Worm (Caenorhabditis elegans) whole organism, mixed stage, embryonic: Measurements from ENCODE around the gene catp-4.

Experiments
- blmp-1 ChIP-seq: fragments of 150-350 bp; optimal IDR thresholded peaks from 2 replicates; lab custom pipeline; 2014; ENCODE audit warnings: missing biosample characterization, missing genetic modification characterization
- ceh-43 ChIP-seq: fragments of 200-800 bp; sonication (Bioruptor generic); optimal IDR thresholded peaks from 2 replicates; lab custom pipeline; 2018; ENCODE audit warnings: mild to moderate bottlenecking, missing genetic modification characterization, moderate library complexity, missing compliant biosample characterization
- ham-2 ChIP-seq: fragments of 200-800 bp; sonication (Bioruptor generic); optimal IDR thresholded peaks from 2 replicates; lab custom pipeline; 2018; ENCODE audit warnings: mild to moderate bottlenecking, missing genetic modification characterization, missing compliant biosample characterization
- lsy-2 ChIP-seq: fragments of 150-350 bp; optimal IDR thresholded peaks from 2 replicates; lab custom pipeline; 2014; ENCODE audit warnings: missing biosample characterization, missing genetic modification characterization
- mep-1 ChIP-seq: fragments of 150-350 bp; optimal IDR thresholded peaks from 2 replicates; lab custom pipeline; 2017; ENCODE audit warnings: missing biosample characterization, missing genetic modification reagents, missing genetic modification characterization, inconsistent platforms
- mls-2 ChIP-seq: sonication (generic microtip); optimal IDR thresholded peaks from 2 replicates; lab custom pipeline; 2016; ENCODE audit warnings: mild to moderate bottlenecking, missing genetic modification characterization, moderate library complexity, missing compliant biosample characterization
- sem-2 ChIP-seq: fragments of 200-800 bp; sonication (Bioruptor generic); optimal IDR thresholded peaks from 2 replicates; lab custom pipeline; 2018; ENCODE audit warnings: mild to moderate bottlenecking, missing genetic modification characterization, missing compliant biosample characterization
- ztf-11 ChIP-seq: fragments of 150-350 bp; optimal IDR thresholded peaks from 2 replicates; lab custom pipeline; 2014; ENCODE audit warnings: missing biosample characterization, missing genetic modification characterization

ce11 chrII:14591699-14592098, 1.7 kb upstream of the catp-4 start, which contains the start of gene C01G12.7:
- no peak for TF ChIP-seq ztf-11 (tag; lab: Kevin White, UChicago)
- TF ChIP-seq lsy-2: no peak
- no peak for TF ChIP-seq sem-2 (GFP tag; lab: Kevin White, UChicago)
- TF ChIP-seq ceh-43 (GFP tag; lab: Kevin White, UChicago): no peak
- no peak for TF ChIP-seq ham-2 (GFP tag; lab: Kevin White, UChicago)
- TF ChIP-seq blmp-1: no peak
- no peak for TF ChIP-seq mep-1 (tag; lab: Kevin White, UChicago)
- no peak for TF ChIP-seq mls-2 (tag; lab: Kevin White, UChicago)
